Worm (Caenorhabditis elegans) whole organism, L4 larva: ENCODE results near the gene lect-2.

Experiments used
- T26A8.4 ChIP-seq: fragments of 200-800 bp; sonication (Bioruptor generic); IDR thresholded peaks from 2 replicates; pipeline ENCODE4 v1.3.6; 2022; ENCODE audit warnings: missing genetic modification characterization, missing compliant biosample characterization
- ZK337.2 ChIP-seq: fragments of 200-800 bp; sonication (Bioruptor generic); IDR thresholded peaks from 2 replicates; pipeline ENCODE4 v1.3.6; 2022; ENCODE audit warnings: missing genetic modification reagents, missing genetic modification characterization, missing compliant biosample characterization
- aly-2 ChIP-seq: sonication (generic microtip); optimal IDR thresholded peaks from 2 replicates; lab custom pipeline; 2018; ENCODE audit warnings: missing biosample characterization, missing genetic modification characterization
- attf-4 ChIP-seq: sonication (generic microtip); optimal IDR thresholded peaks from 3 replicates; lab custom pipeline; 2017; ENCODE audit warnings: missing biosample characterization, missing genetic modification characterization
- ceh-20 ChIP-seq: fragments of 200-800 bp; sonication (Bioruptor generic); IDR thresholded peaks from 2 replicates; pipeline ENCODE4 v1.3.6; 2022; ENCODE audit warnings: missing genetic modification reagents, missing genetic modification characterization, missing compliant biosample characterization
- ceh-28 ChIP-seq: fragments of 150-350 bp; optimal IDR thresholded peaks from 2 replicates; lab custom pipeline; 2014; ENCODE audit warnings: missing biosample characterization, missing genetic modification reagents, missing genetic modification characterization
- nhr-28 ChIP-seq: fragments of 150-350 bp; optimal IDR thresholded peaks from 2 replicates; lab custom pipeline; 2014; ENCODE audit warnings: missing biosample characterization, missing genetic modification characterization
- nhr-42 ChIP-seq: fragments of 200-800 bp; sonication (Bioruptor generic); IDR thresholded peaks from 2 replicates; pipeline ENCODE4 v1.3.6; 2022; ENCODE audit warnings: missing genetic modification characterization, missing compliant biosample characterization
- nhr-6 ChIP-seq: fragments of 150-350 bp; optimal IDR thresholded peaks from 2 replicates; lab custom pipeline; 2014; ENCODE audit warnings: missing biosample characterization, missing genetic modification characterization
- pha-4 ChIP-seq, 2 experiments: fragments of 150-350 bp in 1 of 2; fragments of 200-800 bp in 1 of 2; sonication (Bioruptor generic) in 1 of 2; IDR thresholded peaks in 1 of 2; optimal IDR thresholded peaks in 1 of 2; 2 replicates each; pipeline versions ENCODE4 v1.3.6 to Lab custom; 2014 to 2022; ENCODE audit warnings: missing genetic modification characterization in 2 of 2, missing genetic modification reagents in 2 of 2, missing biosample characterization in 1 of 2, missing compliant biosample characterization in 1 of 2
- php-3 ChIP-seq: fragments of 200-800 bp; sonication (Bioruptor generic); IDR thresholded peaks from 2 replicates; pipeline ENCODE4 v1.3.6; 2022; ENCODE audit warnings: missing genetic modification reagents, missing genetic modification characterization, missing compliant biosample characterization
- snpc-4 ChIP-seq: fragments of 150-350 bp; optimal IDR thresholded peaks from 2 replicates; lab custom pipeline; 2014; ENCODE audit warnings: missing biosample characterization, missing genetic modification characterization
- ztf-11 ChIP-seq: fragments of 150-350 bp; optimal IDR thresholded peaks from 2 replicates; lab custom pipeline; 2014; ENCODE audit warnings: missing biosample characterization, missing genetic modification characterization

ce11 chrII:5805303-5805702 is 14.8 kb downstream of the lect-2 start, which contains the start of gene K05F1.10:
- TF ChIP-seq aly-2 (tag; lab: Kevin White, UChicago) (no peak), T26A8.4 (GFP tag; lab: Robert Waterston, UW) (no peak), ceh-28 (no peak), ZK337.2 (GFP tag; lab: Robert Waterston, UW) (no peak), snpc-4 (tag; lab: Kevin White, UChicago) (no peak), ceh-20 (GFP tag; lab: Robert Waterston, UW) (no peak), pha-4 (GFP tag; IDR thresholded peaks at IDR 0.05; lab: Robert Waterston, UW) (no peak), pha-4 (tag; optimal IDR thresholded peaks at IDR 0.05; lab: Kevin White, UChicago) (no peak), php-3 (GFP tag; lab: Robert Waterston, UW) (peak; percentile 46; the same call in 1 of the 2 replicates), nhr-28 (peak; percentile 23), nhr-6 (tag; lab: Kevin White, UChicago) (no peak), nhr-42 (GFP tag; lab: Robert Waterston, UW) (no peak), ztf-11 (tag; lab: Kevin White, UChicago) (no peak), attf-4 (tag; lab: Kevin White, UChicago) (no peak)
